Worm (Caenorhabditis elegans) whole organism, dauer: ENCODE data around the gene T23F11.2.

Experiments
- unc-62 ChIP-seq: sonication (generic microtip); optimal IDR thresholded peaks from 2 replicates; lab custom pipeline; 2017; ENCODE audit warnings: missing biosample characterization, missing genetic modification reagents, missing genetic modification characterization

T23F11.2 gene

ce11 chrIII:4668073-4668472, 12.8 kb upstream of the T23F11.2 start:
- TF ChIP-seq unc-62 (GFP tag; lab: Kevin White, UChicago) = no peak

DNA sequence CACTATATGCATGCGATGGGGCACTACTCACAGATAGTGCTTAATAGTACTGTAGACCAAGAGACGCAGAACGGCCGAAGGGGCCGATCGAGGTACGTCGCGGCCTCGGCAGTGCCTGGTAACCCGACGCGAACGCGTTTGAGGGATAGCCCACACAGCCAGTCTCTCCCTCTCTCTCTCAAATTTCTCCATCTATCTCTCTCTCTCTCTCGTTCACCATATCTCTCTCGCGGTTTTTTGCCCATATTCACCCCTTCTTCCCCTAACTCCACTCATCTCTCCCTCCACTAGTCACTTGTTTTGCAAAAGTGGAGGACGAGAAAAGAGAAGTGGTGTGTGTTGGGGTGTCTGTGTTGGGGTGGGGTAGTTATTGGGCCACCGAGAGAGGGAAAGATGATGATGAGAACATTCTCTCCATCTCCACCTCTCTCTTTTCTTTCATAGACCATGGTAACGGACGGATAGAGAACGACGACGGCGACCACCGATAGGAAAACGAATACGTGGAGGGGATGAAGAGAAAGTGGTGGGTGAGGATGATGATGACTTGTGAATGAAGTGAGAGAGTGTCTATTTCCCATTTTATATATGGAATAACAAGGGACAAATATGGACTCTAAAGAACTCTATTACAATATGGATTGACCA, 11.6 kb upstream of the T23F11.2 start:
- TF ChIP-seq unc-62 (GFP tag; lab: Kevin White, UChicago) = no peak

- no peak for TF ChIP-seq unc-62 (GFP tag; lab: Kevin White, UChicago)
These were observed 10.0 kb upstream of the T23F11.2 start, which contains the start of gene T23F11.4 for ce11 chrIII:4665272-4665671. TSS of gene T23F11.4 (minus strand) at chrIII:4665372.

DNA sequence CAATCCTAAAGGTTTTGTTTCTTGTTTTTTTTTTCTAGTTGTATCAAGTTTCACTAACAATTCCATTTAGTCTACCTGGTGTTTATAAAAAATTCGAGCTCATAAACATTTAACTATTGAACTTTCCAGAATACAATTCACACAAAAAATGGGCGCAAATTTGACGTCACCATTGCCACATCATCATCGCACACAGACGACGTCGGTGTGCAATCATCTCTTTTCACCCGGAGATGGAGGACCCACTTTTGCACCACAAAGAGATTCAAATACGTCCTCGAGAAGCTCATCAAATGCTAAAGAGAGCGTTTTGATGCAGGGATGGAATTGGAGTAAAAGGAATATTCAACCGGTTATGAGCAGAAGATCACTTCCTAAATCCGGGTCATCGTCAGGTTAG, 4.1 kb upstream of the T23F11.2 start:
- TF ChIP-seq unc-62 (GFP tag; lab: Kevin White, UChicago) = no peak

ce11 chrIII:4658384-4658844, 3.1 kb upstream of the T23F11.2 start, which contains the start of gene cdka-1:
TSS of gene cdka-1 (plus strand) at chrIII:4658794.
- no peak for TF ChIP-seq unc-62 (GFP tag; lab: Kevin White, UChicago)

DNA sequence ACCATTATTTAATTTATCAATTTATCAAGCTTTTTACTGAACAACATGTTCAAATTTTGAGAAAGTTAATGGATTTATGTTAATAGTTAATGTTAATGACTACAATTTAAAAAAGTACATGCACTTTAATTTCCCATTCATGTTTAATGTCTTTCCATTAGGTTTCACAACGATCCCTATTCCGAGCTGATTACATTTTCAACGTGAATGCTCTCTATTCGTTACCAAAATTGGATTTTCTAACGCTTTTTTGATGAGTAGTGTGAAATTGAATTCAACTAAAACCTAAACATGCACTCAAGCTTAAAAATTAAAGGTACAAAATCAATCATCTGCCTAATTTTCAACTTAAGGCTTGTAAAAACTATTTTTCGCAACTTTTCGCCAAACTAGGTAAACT, 2.1 kb upstream of the T23F11.2 start:
- TF ChIP-seq unc-62 (GFP tag; lab: Kevin White, UChicago) = no peak

- no peak for TF ChIP-seq unc-62 (GFP tag; lab: Kevin White, UChicago)
These were observed 1.1 kb upstream of the T23F11.2 start for ce11 chrIII:4656415-4656814.

DNA sequence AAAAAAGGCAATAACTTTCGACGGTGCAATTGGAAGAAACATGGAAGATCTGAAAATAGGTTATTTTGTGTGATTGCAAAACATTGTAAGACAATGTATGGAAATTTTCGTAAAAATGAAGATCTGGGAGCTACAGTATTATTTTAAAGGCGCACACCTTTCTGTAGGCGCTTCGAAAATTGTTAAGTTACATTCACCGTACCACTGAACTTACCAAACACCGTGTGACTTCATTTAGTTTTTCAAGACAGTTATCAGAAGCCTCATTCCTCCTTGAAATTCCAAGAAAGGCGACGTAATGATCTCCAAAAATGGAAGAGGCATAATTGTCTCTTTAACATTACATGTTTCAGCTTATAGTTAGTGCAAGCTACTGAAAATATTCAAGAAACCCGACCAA, 1.4 kb downstream of the T23F11.2 start:
- no peak for TF ChIP-seq unc-62 (GFP tag; lab: Kevin White, UChicago)

ce11 chrIII:4653374-4653773, 1.9 kb downstream of the T23F11.2 start:
- no peak for TF ChIP-seq unc-62 (GFP tag; lab: Kevin White, UChicago)

DNA sequence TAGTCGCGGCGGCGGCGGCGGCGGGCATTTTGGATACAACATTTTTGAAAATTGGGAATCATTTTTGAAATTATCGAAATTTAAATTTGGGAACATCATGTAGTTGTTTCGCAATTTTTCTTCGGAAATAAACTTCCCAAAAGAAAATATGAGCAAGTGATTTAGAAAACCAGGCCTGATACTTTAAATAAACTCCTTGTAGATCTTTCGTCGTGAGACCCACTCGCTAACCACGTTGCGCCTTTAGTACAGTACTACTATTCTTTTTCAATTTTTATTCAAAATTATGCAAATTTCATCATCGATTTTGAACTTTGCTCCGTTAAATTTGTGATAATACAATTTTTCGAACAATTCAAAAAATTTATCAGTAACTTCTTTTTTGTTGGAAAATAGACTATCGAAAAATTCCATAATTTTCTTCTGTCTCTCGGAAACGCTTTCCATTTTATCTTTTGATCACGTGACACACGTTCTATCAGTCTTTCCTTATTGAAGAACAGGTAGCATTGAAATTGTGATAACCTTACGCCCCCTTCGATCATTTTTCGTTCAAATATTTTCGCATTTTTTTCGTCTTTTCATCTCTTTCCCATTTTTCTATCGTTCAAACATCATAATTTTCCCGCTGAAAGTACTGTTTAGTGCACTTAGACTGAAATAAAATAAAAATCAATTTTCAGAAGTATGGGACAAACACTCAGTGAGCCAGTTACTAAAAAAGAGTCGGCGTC, 5.3 kb downstream of the T23F11.2 start, which contains the start of gene ppm-2:
TSS of gene ppm-2 (plus strand) at position 684 of the 734 bp plus-strand sequence.
- no peak for TF ChIP-seq unc-62 (GFP tag; lab: Kevin White, UChicago)

DNA sequence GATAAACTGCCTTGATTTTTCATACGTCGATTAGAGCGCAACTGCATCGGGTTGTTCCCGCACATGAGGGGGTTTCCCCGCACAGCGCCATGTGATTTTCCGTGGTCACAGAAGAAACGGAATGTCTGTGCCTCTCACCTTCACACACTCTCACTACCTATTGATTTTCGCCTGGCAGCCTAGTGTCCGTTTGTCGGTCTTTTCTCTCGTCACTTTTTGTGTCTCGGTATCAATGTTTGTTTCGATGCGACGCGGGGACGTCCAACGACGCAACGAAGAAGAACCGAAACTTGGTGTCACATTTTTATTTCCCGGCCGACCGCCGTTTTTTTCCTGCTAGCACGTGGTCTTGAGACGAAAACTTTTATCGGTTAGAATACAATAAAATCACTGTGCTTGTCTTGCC, 5.9 kb downstream of the T23F11.2 start:
- no peak for TF ChIP-seq unc-62 (GFP tag; lab: Kevin White, UChicago)

ce11 chrIII:4647878-4648277, 7.4 kb downstream of the T23F11.2 start, which contains the start of gene T23F11.6:
TSS of gene T23F11.6 (minus strand) at chrIII:4647922.
- TF ChIP-seq unc-62 (GFP tag; lab: Kevin White, UChicago) = no peak

ce11 chrIII:4647341-4647740, 8.0 kb downstream of the T23F11.2 start:
- no peak for TF ChIP-seq unc-62 (GFP tag; lab: Kevin White, UChicago)

ce11 chrIII:4646246-4646645, 9.1 kb downstream of the T23F11.2 start, which contains the start of gene pqn-29:
TSS of gene pqn-29 (minus strand) at chrIII:4646346.
- no peak for TF ChIP-seq unc-62 (GFP tag; lab: Kevin White, UChicago)

ce11 chrIII:4643262-4643661, 12.0 kb downstream of the T23F11.2 start, which contains the start of gene pfas-1:
TSS of gene pfas-1 (minus strand) at chrIII:4643310.
- no peak for TF ChIP-seq unc-62 (GFP tag; lab: Kevin White, UChicago)

DNA sequence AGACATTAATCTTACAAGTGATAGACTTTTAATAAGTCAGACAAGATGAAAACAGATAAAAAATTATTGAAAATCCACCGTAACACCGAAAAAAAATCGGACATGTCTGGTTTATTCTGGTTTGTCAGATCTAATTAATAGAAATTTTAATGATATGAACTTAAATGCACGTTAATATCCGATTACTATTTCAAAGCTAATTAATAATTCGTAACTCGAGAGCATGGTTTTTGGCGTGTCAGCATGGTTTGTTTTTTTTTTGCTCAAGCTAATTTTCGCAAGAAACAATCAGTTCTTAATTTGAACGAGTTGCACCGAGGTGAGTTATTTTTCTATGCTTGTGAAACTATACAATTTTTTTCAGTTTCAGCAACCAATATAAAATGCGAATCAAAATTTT, 20.4 kb downstream of the T23F11.2 start, which contains the start of gene clec-153:
TSS of gene clec-153 (plus strand) at position 301 of the 400 bp plus-strand sequence.
- TF ChIP-seq unc-62 (GFP tag; lab: Kevin White, UChicago) = no peak
